Fruit fly (Drosophila melanogaster): ENCODE data around the gene CG16721.

DNA sequence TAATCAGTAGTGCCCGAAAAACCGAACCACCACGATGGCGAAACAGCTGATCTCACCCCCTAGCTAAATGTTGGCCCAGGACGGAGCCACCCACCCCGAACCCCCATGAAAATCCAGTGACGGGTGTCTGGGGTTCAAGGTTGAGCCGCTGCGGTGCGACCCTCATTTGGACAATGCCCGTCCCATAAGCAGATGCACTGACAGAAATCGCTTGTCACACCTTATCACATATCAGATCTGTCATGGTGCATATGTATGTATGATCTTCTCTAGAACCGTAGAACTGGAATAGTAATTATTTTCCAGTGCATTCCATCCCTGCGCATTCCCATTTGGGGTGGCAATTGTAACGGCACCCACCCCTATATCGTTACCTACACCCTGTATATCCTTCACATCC, 9.3 kb downstream of the CG16721 start:
- TF ChIP-seq CG8478 (optimal IDR thresholded peaks at IDR 0.05) (no peak), CTCF (optimal IDR thresholded peaks at IDR 0.05) (no peak)

Measured in S2 (cell line).